Fruit fly (Drosophila melanogaster): ENCODE data around the gene CG17944.
A peak's percentile ranks its signal among the peaks of the same experiment; 100 is the strongest.

The CG17944 gene

DNA sequence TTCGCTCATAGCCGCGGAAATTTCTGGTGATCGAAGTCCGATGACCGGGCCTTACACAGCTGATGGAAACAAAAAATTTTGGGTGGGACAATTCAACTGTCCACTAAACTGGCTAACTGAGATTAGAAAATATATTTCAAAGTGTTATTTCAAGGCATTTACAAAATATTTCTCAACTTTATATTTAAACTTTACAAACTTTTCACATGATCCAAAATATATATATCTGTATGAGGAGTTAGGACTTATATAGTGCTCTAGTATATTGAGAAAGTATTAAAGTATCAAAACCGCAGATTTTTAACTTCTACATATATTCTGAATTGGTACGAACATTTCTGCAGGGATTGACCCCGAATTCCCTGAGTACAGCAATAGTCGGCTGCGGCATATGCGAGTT lies at the start of gene CG17944:
Gene CG17944, minus strand, starts transcription at position 101 of the 400 bp plus-strand sequence.
- TF ChIP-seq Crg-1 (GFP tag; optimal IDR thresholded peaks at IDR 0.05) (no peak), CG1620 (GFP tag; optimal IDR thresholded peaks at IDR 0.05) (no peak), CG12768 (GFP tag; optimal IDR thresholded peaks at IDR 0.05) (no peak), CG5204 (GFP tag; optimal IDR thresholded peaks at IDR 0.05) (no peak), pad (GFP tag; optimal IDR thresholded peaks at IDR 0.05) (no peak), kay (GFP tag; ENCODE audit: borderline replicate concordance) (no peak)

DNA sequence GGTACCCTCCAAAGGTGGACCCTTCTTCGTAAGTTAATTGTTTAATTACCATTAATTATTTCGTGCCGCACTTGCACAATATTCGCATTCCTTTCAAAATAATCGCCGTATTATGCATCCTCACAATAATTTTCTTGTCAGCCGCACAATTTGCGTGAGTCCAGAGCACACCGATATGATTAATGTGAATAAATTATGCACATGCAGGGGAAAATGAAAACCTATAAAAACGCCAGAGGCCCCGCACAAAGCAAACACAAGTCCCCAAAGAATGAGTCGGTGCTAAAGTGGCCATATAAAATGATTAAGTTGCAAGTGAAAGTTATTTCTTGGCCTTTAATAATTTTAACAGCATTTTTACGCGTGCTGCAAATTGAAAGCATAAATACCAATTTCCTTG lies 44.6 kb upstream of the CG17944 start, which contains the start of gene Ir84a:
Gene Ir84a, plus strand, starts transcription at position 301 of the 400 bp plus-strand sequence.
- no peak for TF ChIP-seq tj (GFP tag; optimal IDR thresholded peaks at IDR 0.05)
- TF ChIP-seq bab1 (GFP tag; optimal IDR thresholded peaks at IDR 0.05) = no peak
- TF ChIP-seq CG14711 (tag; optimal IDR thresholded peaks at IDR 0.05) = no peak
- TF ChIP-seq CG7045 (GFP tag; optimal IDR thresholded peaks at IDR 0.05) = no peak
- no peak for TF ChIP-seq CG33017 (tag; optimal IDR thresholded peaks at IDR 0.05)

DNA sequence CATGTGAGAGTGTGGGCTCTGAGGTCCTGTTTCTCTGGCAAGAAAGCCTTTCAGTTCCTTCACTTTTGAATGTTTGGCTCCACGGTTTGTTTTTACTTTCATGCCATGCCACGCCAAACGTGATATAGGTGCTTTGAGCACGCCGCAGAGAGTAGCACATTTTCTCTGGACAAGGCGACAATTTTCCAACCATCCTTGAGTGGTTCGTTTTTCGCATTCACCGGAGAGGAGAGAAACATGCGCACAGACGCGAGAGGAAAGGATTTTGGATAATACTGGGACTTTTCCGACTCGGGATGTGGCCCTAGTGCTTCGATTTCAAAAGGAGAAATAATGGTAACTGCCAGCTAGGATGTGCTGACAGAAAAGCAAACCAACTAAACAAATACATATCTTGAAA lies 32.1 kb upstream of the CG17944 start:
- TF ChIP-seq CG7045 (GFP tag; optimal IDR thresholded peaks at IDR 0.05) (no peak), pad (GFP tag; optimal IDR thresholded peaks at IDR 0.05) (peak; percentile 77)

DNA sequence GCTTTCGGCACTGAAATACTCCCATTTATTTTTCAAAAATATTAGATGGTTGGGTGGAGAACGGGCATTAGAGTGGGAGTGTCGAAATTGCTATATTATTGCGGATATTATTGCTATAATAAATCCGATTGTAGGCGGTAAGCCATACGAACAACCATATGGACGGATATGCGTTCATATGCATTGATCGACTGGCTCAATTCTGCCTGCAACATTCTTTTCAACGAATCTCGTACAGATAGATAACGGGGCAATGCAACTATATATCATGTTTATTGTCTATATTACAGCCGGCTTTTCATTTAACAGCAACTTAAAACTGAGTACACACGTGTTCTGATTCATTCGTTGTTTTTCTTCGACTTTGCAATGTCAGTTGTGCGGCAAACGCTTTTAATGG lies 29.2 kb upstream of the CG17944 start, which contains the start of gene CG42650:
Gene CG42650, plus strand, starts transcription at position 301 of the 400 bp plus-strand sequence.
- no peak for TF ChIP-seq CG1620 (GFP tag; optimal IDR thresholded peaks at IDR 0.05)
- TF ChIP-seq Hr96 (GFP tag; optimal IDR thresholded peaks at IDR 0.05) = no peak

DNA sequence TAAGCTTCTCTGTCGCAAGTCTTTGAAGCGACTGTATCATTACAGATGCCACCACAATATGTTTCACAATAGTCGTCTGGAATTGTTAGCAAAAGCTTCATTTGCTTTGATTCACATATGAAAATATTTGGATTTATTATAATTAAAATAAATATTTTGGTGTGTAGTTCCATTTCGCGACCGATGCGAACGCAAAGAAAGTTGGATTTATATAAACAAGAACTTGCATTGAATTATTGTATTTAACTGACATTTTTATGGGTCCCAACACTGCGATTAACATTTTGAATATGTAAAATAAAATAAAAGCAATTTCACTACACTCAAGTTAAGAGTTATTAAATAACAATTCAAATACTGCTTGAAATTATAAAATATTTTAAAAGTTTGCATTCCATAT lies 7.3 kb upstream of the CG17944 start, which contains the start of gene MstProx:
Gene MstProx, minus strand, starts transcription at position 101 of the 400 bp plus-strand sequence.
- TF ChIP-seq CG7045 (GFP tag; optimal IDR thresholded peaks at IDR 0.05) (no peak), cic (GFP tag; optimal IDR thresholded peaks at IDR 0.05) (no peak), CG33017 (tag; optimal IDR thresholded peaks at IDR 0.05) (no peak), bab1 (GFP tag; optimal IDR thresholded peaks at IDR 0.05) (no peak), CG14711 (tag; optimal IDR thresholded peaks at IDR 0.05) (no peak), CG5204 (GFP tag; optimal IDR thresholded peaks at IDR 0.05) (no peak), Crg-1 (GFP tag; optimal IDR thresholded peaks at IDR 0.05) (no peak), CG11617 (GFP tag; optimal IDR thresholded peaks at IDR 0.05) (no peak), CG7101 (tag; optimal IDR thresholded peaks at IDR 0.05) (no peak), CG1620 (GFP tag; optimal IDR thresholded peaks at IDR 0.05) (no peak), CG12768 (GFP tag; optimal IDR thresholded peaks at IDR 0.05) (no peak), cnc (optimal IDR thresholded peaks at IDR 0.05) (no peak), Mnt (GFP tag; optimal IDR thresholded peaks at IDR 0.05) (no peak), kay (GFP tag; ENCODE audit: borderline replicate concordance) (no peak), Hr96 (GFP tag; optimal IDR thresholded peaks at IDR 0.05) (no peak), Clk (GFP tag; optimal IDR thresholded peaks at IDR 0.05) (no peak), tj (GFP tag; optimal IDR thresholded peaks at IDR 0.05) (no peak), toe (GFP tag; optimal IDR thresholded peaks at IDR 0.05) (no peak), ovo (GFP tag; optimal IDR thresholded peaks at IDR 0.05) (no peak), pad (GFP tag; optimal IDR thresholded peaks at IDR 0.05) (no peak)

DNA sequence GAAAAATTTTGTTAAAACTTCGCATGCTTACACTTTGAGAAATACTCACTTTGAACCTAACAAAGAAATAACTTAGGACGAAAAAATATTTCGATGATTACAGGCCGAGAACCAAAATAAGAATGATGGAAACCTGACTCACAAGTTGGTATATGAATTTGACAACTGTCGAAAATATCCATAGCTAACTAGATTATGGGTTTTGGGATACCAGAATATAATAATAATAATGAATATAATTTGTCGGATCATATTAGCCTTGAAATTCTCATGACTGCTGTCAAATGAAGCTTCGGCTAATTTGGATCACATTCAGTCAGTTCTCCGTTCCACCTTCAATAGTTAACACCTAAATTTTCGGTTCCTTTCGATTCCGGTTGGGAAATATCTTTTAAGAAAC lies 3.6 kb upstream of the CG17944 start, which contains the start of the genes Mst84Db and Mst84Da:
Gene Mst84Db, minus strand, starts transcription at position 101 of the 400 bp plus-strand sequence.
Gene Mst84Da, plus strand, starts transcription at position 324 of the 400 bp plus-strand sequence.
- TF ChIP-seq toe (GFP tag; optimal IDR thresholded peaks at IDR 0.05) (no peak), ovo (GFP tag; optimal IDR thresholded peaks at IDR 0.05) (no peak), Mnt (GFP tag; optimal IDR thresholded peaks at IDR 0.05) (no peak), CG33017 (tag; optimal IDR thresholded peaks at IDR 0.05) (no peak), cic (GFP tag; optimal IDR thresholded peaks at IDR 0.05) (no peak), tj (GFP tag; optimal IDR thresholded peaks at IDR 0.05) (no peak), Crg-1 (GFP tag; optimal IDR thresholded peaks at IDR 0.05) (no peak), CG14711 (tag; optimal IDR thresholded peaks at IDR 0.05) (no peak)

DNA sequence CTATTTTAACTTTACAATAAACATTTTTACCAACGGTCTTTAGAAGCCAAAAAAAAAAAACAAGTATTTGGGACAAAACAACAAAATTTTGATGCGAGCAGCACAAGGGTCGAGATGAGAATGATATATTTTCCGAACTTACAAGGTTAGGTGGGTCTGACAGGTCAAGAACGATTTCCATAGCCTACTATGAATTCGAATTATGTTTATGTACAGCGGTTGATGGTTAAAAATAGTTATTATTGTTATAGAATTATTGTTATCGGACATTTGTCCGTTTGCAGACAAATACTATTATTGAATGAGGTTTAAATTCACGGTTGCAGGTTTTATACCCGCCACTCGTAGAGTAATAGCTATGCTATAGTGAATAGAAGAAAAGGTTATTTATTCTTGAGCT lies 2.6 kb upstream of the CG17944 start, which contains the start of gene Mst84Dc:
Gene Mst84Dc, minus strand, starts transcription at position 101 of the 400 bp plus-strand sequence.
- TF ChIP-seq CG5204 (GFP tag; optimal IDR thresholded peaks at IDR 0.05) = no peak
- no peak for TF ChIP-seq CG7045 (GFP tag; optimal IDR thresholded peaks at IDR 0.05)
- no peak for TF ChIP-seq tj (GFP tag; optimal IDR thresholded peaks at IDR 0.05)

DNA sequence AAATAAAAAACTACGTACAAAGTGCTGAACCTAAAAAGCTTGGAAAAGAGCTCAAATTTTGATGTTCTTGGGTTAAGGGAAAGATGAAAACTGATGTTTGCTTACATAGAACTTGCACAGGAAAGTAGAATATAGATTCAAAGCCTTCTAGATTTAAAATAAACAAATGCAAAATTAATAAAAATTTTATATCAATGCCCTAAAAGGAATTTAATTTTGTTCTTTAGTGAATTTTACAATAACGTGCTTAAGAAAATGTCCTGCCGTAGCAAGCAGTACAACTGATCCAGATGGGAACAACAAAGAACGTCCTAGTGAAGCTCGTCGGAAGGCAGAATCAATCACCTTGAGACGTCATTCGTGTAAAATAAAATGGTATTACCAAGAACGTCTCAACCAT lies 1.8 kb upstream of the CG17944 start, which contains the start of gene Mst84Dd:
Gene Mst84Dd, minus strand, starts transcription at position 101 of the 400 bp plus-strand sequence.
- TF ChIP-seq toe (GFP tag; optimal IDR thresholded peaks at IDR 0.05) = no peak
- no peak for TF ChIP-seq Mnt (GFP tag; optimal IDR thresholded peaks at IDR 0.05)

All from whole organism, adult.